Worm (Caenorhabditis elegans): ENCODE measurements around the gene gmpr-1.

- TF ChIP-seq blmp-1 (tag; optimal IDR thresholded peaks at IDR 0.05; ENCODE audit: insufficient read depth), result no peak
- TF ChIP-seq ZK546.5 (tag; optimal IDR thresholded peaks at IDR 0.05), result no peak
- TF ChIP-seq ama-1 (optimal IDR thresholded peaks at IDR 0.05), result no peak
- no peak for TF ChIP-seq zag-1 (tag; optimal IDR thresholded peaks at IDR 0.05)
- TF ChIP-seq R02D3.7 (tag; optimal IDR thresholded peaks at IDR 0.05), result no peak
- TF ChIP-seq lin-13 (GFP tag; optimal IDR thresholded peaks at IDR 0.05), result no peak
- no peak for TF ChIP-seq skn-1 (tag; optimal IDR thresholded peaks at IDR 0.05)
- no peak for TF ChIP-seq ztf-11 (tag; optimal IDR thresholded peaks at IDR 0.05)
- no peak for TF ChIP-seq lsy-2 (tag; optimal IDR thresholded peaks at IDR 0.05)
- TF ChIP-seq mdl-1 (tag; optimal IDR thresholded peaks at IDR 0.05), result no peak
- no peak for TF ChIP-seq unc-39 (tag; optimal IDR thresholded peaks at IDR 0.05)
Observed at ce11 chrV:4319867-4320266, 51.3 kb downstream of the gmpr-1 start, which contains the start of gene ZC132.9.
